Worm (Caenorhabditis elegans): ENCODE results near the gene cpg-24.

DNA sequence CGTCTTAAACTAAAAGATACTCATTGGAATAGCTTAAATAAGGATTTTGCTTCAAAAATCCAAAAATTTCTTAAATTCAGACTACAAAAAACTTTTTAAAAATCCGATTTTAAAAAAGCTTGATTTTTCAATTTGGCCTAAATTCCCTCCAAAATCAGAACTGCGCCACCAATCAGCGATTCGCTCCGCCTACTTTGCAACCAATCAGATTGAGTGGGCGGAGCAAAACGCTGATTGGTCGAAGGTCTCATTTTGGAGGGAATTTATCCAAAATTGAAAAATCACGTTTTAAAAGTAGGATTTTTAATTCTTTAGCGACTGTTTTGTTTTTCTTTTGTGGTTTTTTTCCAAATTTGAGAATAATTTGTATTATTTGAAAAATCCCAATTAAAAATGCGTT lies 17.6 kb downstream of the cpg-24 start:
- TF ChIP-seq flt-1 (GFP tag; IDR thresholded peaks at IDR 0.05) (no peak), ztf-29 (GFP tag; IDR thresholded peaks at IDR 0.05) (no peak), klf-2 (GFP tag; conservative IDR thresholded peaks at IDR 0.05) (no peak), tab-1 (GFP tag; IDR thresholded peaks at IDR 0.05) (no peak)
